Fruit fly (Drosophila melanogaster) whole organism, embryonic: ENCODE data around the gene Non3.
A peak's percentile ranks its signal among the peaks of the same experiment; 100 is the strongest.

Source experiments
- B-H2 ChIP-seq: fragments of 200-800 bp; sonication (Bioruptor generic); optimal IDR thresholded peaks from 2 replicates; lab custom pipeline; 2018; ENCODE audit warnings: missing biosample characterization, mild to moderate bottlenecking, missing genetic modification characterization
- BEAF-32 ChIP-seq: fragments of 200-800 bp; sonication (Bioruptor generic); optimal IDR thresholded peaks from 3 replicates; lab custom pipeline; 2017; ENCODE audit warnings: missing biosample characterization, missing genetic modification characterization, mild to moderate bottlenecking, moderate library complexity, missing genetic modification reagents
- C15 ChIP-seq: fragments of 200-800 bp; sonication (Bioruptor generic); IDR thresholded peaks from 3 replicates; pipeline ENCODE4 v1.3.6; 2022; ENCODE audit warnings: missing biosample characterization, missing genetic modification characterization
- CG12155 ChIP-seq: fragments of 200-800 bp; sonication (Bioruptor generic); optimal IDR thresholded peaks from 3 replicates; lab custom pipeline; 2016; ENCODE audit warnings: missing biosample characterization, missing genetic modification characterization
- CG12299 ChIP-seq: fragments of 200-800 bp; sonication (Bioruptor generic); optimal IDR thresholded peaks from 2 replicates; lab custom pipeline; 2018; ENCODE audit warnings: missing biosample characterization, mild to moderate bottlenecking, missing genetic modification characterization
- CG14014 ChIP-seq: fragments of 200-800 bp; sonication (Bioruptor generic); IDR thresholded peaks from 2 replicates; pipeline ENCODE4 v1.3.6; 2022; ENCODE audit warnings: missing biosample characterization, missing genetic modification characterization
- CG15601 ChIP-seq: fragments of 200-800 bp; sonication (Bioruptor generic); optimal IDR thresholded peaks from 3 replicates; lab custom pipeline; 2019; ENCODE audit warnings: missing biosample characterization, mild to moderate bottlenecking, missing genetic modification characterization, moderate library complexity
- CG16779 ChIP-seq: fragments of 200-800 bp; sonication (Bioruptor generic); IDR thresholded peaks from 2 replicates; pipeline ENCODE4 v1.3.6; 2022; ENCODE audit warnings: missing biosample characterization, missing genetic modification characterization
- CG18262 ChIP-seq: fragments of 200-800 bp; optimal IDR thresholded peaks from 3 replicates; lab custom pipeline; 2019; ENCODE audit warnings: missing biosample characterization, mild to moderate bottlenecking, missing genetic modification characterization, moderate library complexity
- CG1832 ChIP-seq: fragments of 200-800 bp; sonication (Bioruptor generic); optimal IDR thresholded peaks from 2 replicates; lab custom pipeline; 2017; ENCODE audit warnings: missing biosample characterization, mild to moderate bottlenecking, missing genetic modification characterization, inconsistent platforms
- CG31441 ChIP-seq: fragments of 200-800 bp; sonication (Bioruptor generic); IDR thresholded peaks from 2 replicates; pipeline ENCODE4 v1.3.6; 2022; ENCODE audit warnings: missing biosample characterization, missing genetic modification characterization
- CG32532 ChIP-seq: fragments of 200-800 bp; sonication (Bioruptor generic); IDR thresholded peaks from 2 replicates; pipeline ENCODE4 v1.3.6; 2022; ENCODE audit warnings: missing biosample characterization, missing genetic modification characterization
- CG34422 ChIP-seq: fragments of 200-800 bp; sonication (Bioruptor generic); IDR thresholded peaks from 3 replicates; pipeline ENCODE4 v1.3.6; 2022; ENCODE audit warnings: missing biosample characterization, missing genetic modification characterization
- CG3838 ChIP-seq: fragments of 200-800 bp; sonication (Bioruptor generic); optimal IDR thresholded peaks from 3 replicates; lab custom pipeline; 2016; ENCODE audit warnings: missing biosample characterization, missing genetic modification characterization
- CG4617 ChIP-seq: fragments of 200-800 bp; sonication (Bioruptor generic); optimal IDR thresholded peaks from 3 replicates; lab custom pipeline; 2016; ENCODE audit warnings: missing biosample characterization, missing genetic modification characterization, borderline replicate concordance
- CG5245 ChIP-seq: fragments of 200-800 bp; sonication (Bioruptor generic); optimal IDR thresholded peaks from 3 replicates; lab custom pipeline; 2016; ENCODE audit warnings: missing biosample characterization, missing genetic modification characterization
- CG7839 ChIP-seq: fragments of 200-800 bp; sonication (Bioruptor generic); optimal IDR thresholded peaks from 3 replicates; lab custom pipeline; 2018; ENCODE audit warnings: missing biosample characterization, mild to moderate bottlenecking, missing genetic modification characterization, moderate library complexity
- CkIIα-i1 ChIP-seq: fragments of 200-800 bp; sonication (Bioruptor generic); IDR thresholded peaks from 2 replicates; pipeline ENCODE4 v1.3.6; 2022; ENCODE audit warnings: missing biosample characterization, missing genetic modification characterization
- Dad ChIP-seq: fragments of 200-800 bp; sonication (Bioruptor generic); optimal IDR thresholded peaks from 3 replicates; lab custom pipeline; 2016; ENCODE audit warnings: missing biosample characterization, missing genetic modification characterization
- Fer1 ChIP-seq: fragments of 200-800 bp; sonication (Bioruptor generic); optimal IDR thresholded peaks from 2 replicates; lab custom pipeline; 2017; ENCODE audit warnings: missing biosample characterization, mild to moderate bottlenecking, missing genetic modification characterization
- HHEX ChIP-seq: fragments of 200-800 bp; sonication (Bioruptor generic); optimal IDR thresholded peaks from 3 replicates; lab custom pipeline; 2017; ENCODE audit warnings: missing biosample characterization, mild to moderate bottlenecking, missing genetic modification characterization, missing genetic modification reagents
- MTF-1 ChIP-seq: fragments of 200-800 bp; sonication (Bioruptor generic); optimal IDR thresholded peaks from 2 replicates; lab custom pipeline; 2018; ENCODE audit warnings: missing biosample characterization, mild to moderate bottlenecking, missing genetic modification characterization, borderline replicate concordance
- Mad ChIP-seq: fragments of 200-800 bp; sonication (Bioruptor generic); optimal IDR thresholded peaks from 2 replicates; lab custom pipeline; 2016; ENCODE audit warnings: missing biosample characterization, missing genetic modification characterization
- Neu2 ChIP-seq: fragments of 200-800 bp; sonication (Bioruptor generic); optimal IDR thresholded peaks from 3 replicates; lab custom pipeline; 2016; ENCODE audit warnings: missing biosample characterization, missing genetic modification characterization, borderline replicate concordance
- Poxn ChIP-seq: fragments of 200-800 bp; sonication (Bioruptor generic); IDR thresholded peaks from 2 replicates; pipeline ENCODE4 v1.3.6; 2022; ENCODE audit warnings: missing biosample characterization, missing genetic modification characterization
- Scr ChIP-seq: fragments of 200-800 bp; sonication (Bioruptor generic); IDR thresholded peaks from 2 replicates; pipeline ENCODE4 v1.3.6; 2022; ENCODE audit warnings: missing biosample characterization, missing genetic modification characterization; ENCODE audit not compliant: partially characterized antibody
- Stat92E ChIP-seq, 3 experiments: fragments of >200 bp in 2 of 3; fragments of 200-800 bp in 1 of 3; sonication (Bioruptor generic) in 1 of 3; optimal IDR thresholded peaks; 2 replicates each; lab custom pipeline; 2017 to 2019; ENCODE audit warnings: missing biosample characterization in 3 of 3, missing genetic modification characterization in 3 of 3, mild to moderate bottlenecking in 1 of 3, moderate library complexity in 1 of 3
- TFAM ChIP-seq: fragments of 200-800 bp; sonication (Bioruptor generic); optimal IDR thresholded peaks from 2 replicates; lab custom pipeline; 2017; ENCODE audit warnings: missing biosample characterization, missing genetic modification characterization, inconsistent platforms
- Taf1 ChIP-seq: fragments of 200-800 bp; sonication (Bioruptor generic); IDR thresholded peaks from 2 replicates; pipeline ENCODE4 v1.3.6; 2022; ENCODE audit warnings: missing biosample characterization, missing genetic modification characterization
- abd-A ChIP-seq: fragments of 200-800 bp; sonication (Bioruptor generic); optimal IDR thresholded peaks from 3 replicates; lab custom pipeline; 2019; ENCODE audit warnings: missing biosample characterization, mild to moderate bottlenecking, missing genetic modification characterization, moderate library complexity
- al ChIP-seq: fragments of 200-800 bp; sonication (Bioruptor generic); IDR thresholded peaks from 2 replicates; pipeline ENCODE4 v1.3.6; 2022; ENCODE audit warnings: missing biosample characterization, missing genetic modification characterization
- aop ChIP-seq: fragments of 200-800 bp; sonication (Bioruptor generic); IDR thresholded peaks from 2 replicates; pipeline ENCODE4 v1.3.6; 2022; ENCODE audit warnings: missing biosample characterization, missing genetic modification characterization
- bigmax ChIP-seq: fragments of 200-800 bp; sonication (Bioruptor generic); optimal IDR thresholded peaks from 2 replicates; lab custom pipeline; 2018; ENCODE audit warnings: missing biosample characterization, mild to moderate bottlenecking, missing genetic modification characterization
- emc ChIP-seq: fragments of 200-800 bp; sonication (Bioruptor generic); optimal IDR thresholded peaks from 2 replicates; lab custom pipeline; 2016; ENCODE audit warnings: missing biosample characterization, missing genetic modification characterization
- exex ChIP-seq: fragments of 200-800 bp; sonication (Bioruptor generic); optimal IDR thresholded peaks from 4 replicates; lab custom pipeline; 2018; ENCODE audit warnings: missing biosample characterization, mild to moderate bottlenecking, missing genetic modification characterization, moderate library complexity
- fd64A ChIP-seq: fragments of 200-800 bp; sonication (Bioruptor generic); optimal IDR thresholded peaks from 3 replicates; lab custom pipeline; 2018; ENCODE audit warnings: missing biosample characterization, mild to moderate bottlenecking, missing genetic modification characterization
- gro ChIP-seq: fragments of 200-800 bp; sonication (Bioruptor generic); optimal IDR thresholded peaks from 2 replicates; lab custom pipeline; 2016; ENCODE audit warnings: missing biosample characterization, missing genetic modification characterization
- h ChIP-seq: fragments of >200 bp; optimal IDR thresholded peaks from 2 replicates; lab custom pipeline; 2017
- her ChIP-seq: fragments of 200-800 bp; sonication (Bioruptor generic); optimal IDR thresholded peaks from 2 replicates; lab custom pipeline; 2016; ENCODE audit warnings: missing biosample characterization, missing genetic modification characterization
- insv ChIP-seq, 2 experiments: fragments of 200-800 bp; sonication (Bioruptor generic); optimal IDR thresholded peaks; 3 replicates each; lab custom pipeline; 2016 to 2018; ENCODE audit warnings: missing biosample characterization in 2 of 2, missing genetic modification characterization in 2 of 2
- mirr ChIP-seq: fragments of 200-800 bp; sonication (Bioruptor generic); optimal IDR thresholded peaks from 3 replicates; lab custom pipeline; 2018; ENCODE audit warnings: missing biosample characterization, mild to moderate bottlenecking, missing genetic modification characterization
- pho ChIP-seq: fragments of 200-800 bp; sonication (Bioruptor generic); optimal IDR thresholded peaks from 2 replicates; lab custom pipeline; 2016; ENCODE audit warnings: missing biosample characterization, missing genetic modification characterization
- slbo ChIP-seq: fragments of 200-800 bp; sonication (Bioruptor generic); IDR thresholded peaks from 2 replicates; pipeline ENCODE4 v1.3.6; 2022; ENCODE audit warnings: missing biosample characterization, missing genetic modification characterization
- sna ChIP-seq: fragments of 200-800 bp; sonication (Bioruptor generic); IDR thresholded peaks from 2 replicates; pipeline ENCODE4 v1.3.6; 2022; ENCODE audit warnings: missing biosample characterization, missing genetic modification characterization; ENCODE audit not compliant: partially characterized antibody
- tap ChIP-seq: fragments of 200-800 bp; optimal IDR thresholded peaks from 3 replicates; lab custom pipeline; 2019; ENCODE audit warnings: missing biosample characterization, mild to moderate bottlenecking, missing genetic modification characterization, moderate library complexity
- tgo ChIP-seq: fragments of 200-800 bp; sonication (Bioruptor generic); IDR thresholded peaks from 3 replicates; pipeline ENCODE4 v1.3.6; 2022; ENCODE audit warnings: missing biosample characterization, missing genetic modification characterization
- wek ChIP-seq: fragments of 200-800 bp; sonication (Bioruptor generic); optimal IDR thresholded peaks from 3 replicates; lab custom pipeline; 2018; ENCODE audit warnings: missing biosample characterization, mild to moderate bottlenecking, missing genetic modification characterization, moderate library complexity
- wor ChIP-seq: fragments of 200-800 bp; sonication (Bioruptor generic); IDR thresholded peaks from 2 replicates; pipeline ENCODE4 v1.3.6; 2022; ENCODE audit warnings: missing biosample characterization, missing genetic modification characterization
- zen ChIP-seq: fragments of 200-800 bp; sonication (Bioruptor generic); optimal IDR thresholded peaks from 3 replicates; lab custom pipeline; 2018; ENCODE audit warnings: missing biosample characterization, mild to moderate bottlenecking, missing genetic modification characterization, moderate library complexity
- zen2 ChIP-seq: fragments of 200-800 bp; sonication (Bioruptor generic); IDR thresholded peaks from 3 replicates; pipeline ENCODE4 v1.3.6; 2022; ENCODE audit warnings: missing biosample characterization, missing genetic modification characterization; ENCODE audit not compliant: partially characterized antibody

Non3 gene

DNA sequence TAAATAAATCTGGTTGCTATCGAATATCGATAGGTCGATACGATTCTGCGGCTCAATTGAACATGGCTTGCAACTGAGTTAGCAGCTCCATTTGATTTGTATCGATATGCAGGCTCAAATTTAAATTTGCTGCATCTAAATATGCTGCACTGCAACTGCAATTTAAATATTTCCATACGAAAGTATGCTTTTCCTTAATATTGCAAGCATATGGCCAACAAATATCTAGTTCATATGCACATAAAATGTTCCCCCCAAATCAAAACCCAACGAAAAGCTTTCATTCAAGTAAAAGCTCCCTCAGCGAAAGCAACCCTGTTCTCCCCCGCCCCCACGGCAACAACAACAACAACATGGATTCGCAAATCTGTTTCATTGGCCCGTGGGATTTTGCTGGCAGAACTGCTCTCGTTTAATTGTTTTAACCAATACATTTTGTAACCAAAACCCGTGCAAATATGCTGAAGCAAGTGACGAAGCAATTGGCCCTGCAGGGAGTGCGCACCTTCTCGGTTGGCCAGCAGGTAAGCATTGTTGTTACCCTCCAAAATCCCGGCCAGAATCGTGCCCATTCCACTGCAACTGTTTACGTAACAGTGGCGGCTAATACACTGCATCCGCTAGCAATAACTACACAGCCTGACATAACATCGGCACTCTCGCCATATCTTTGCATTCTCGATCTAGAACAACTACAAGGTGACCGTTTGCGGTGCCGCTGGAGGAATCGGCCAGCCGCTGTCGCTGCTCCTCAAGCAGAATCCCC lies 2.7 kb downstream of the Non3 start, which contains the start of the genes CG7168 and Mdh2 (continued):
- TF ChIP-seq zen2 (GFP tag; lab: Robert Waterston, UW) (peak; percentile 67; the same call in 2 of the 3 replicates), CG16779 (no peak), gro (GFP tag; lab: Kevin White, UChicago) (no peak), MTF-1 (GFP tag; lab: Kevin White, UChicago) (no peak), CG5245 (GFP tag; lab: Kevin White, UChicago) (no peak), HHEX (GFP tag; lab: Kevin White, UChicago) (no peak), CG12155 (GFP tag; lab: Kevin White, UChicago) (no peak), CG12299 (tag; lab: Kevin White, UChicago) (no peak), tap (no peak), zen (tag; lab: Kevin White, UChicago) (no peak), CG3838 (no peak), TFAM (GFP tag; lab: Kevin White, UChicago) (no peak), Poxn (no peak), CG7839 (tag; lab: Kevin White, UChicago) (no peak), bigmax (GFP tag; lab: Kevin White, UChicago) (no peak), CG34422 (GFP tag; lab: Robert Waterston, UW) (no peak), CG18262 (tag; lab: Kevin White, UChicago) (no peak), CG32532 (GFP tag; lab: Robert Waterston, UW) (no peak), her (GFP tag; lab: Kevin White, UChicago) (no peak), BEAF-32 (GFP tag; lab: Kevin White, UChicago) (peak; percentile 81), C15 (GFP tag; lab: Robert Waterston, UW) (no peak), CG31441 (GFP tag; lab: Robert Waterston, UW) (no peak), CG1832 (GFP tag; lab: Kevin White, UChicago) (no peak), CG14014 (GFP tag; lab: Robert Waterston, UW) (no peak), fd64A (GFP tag; lab: Kevin White, UChicago) (no peak), abd-A (tag; lab: Kevin White, UChicago) (no peak), wor (GFP tag; lab: Robert Waterston, UW) (no peak), exex (tag; lab: Kevin White, UChicago) (no peak), mirr (GFP tag; lab: Kevin White, UChicago) (peak; percentile 21), Fer1 (GFP tag; lab: Kevin White, UChicago) (peak; percentile 3), pho (no peak), sna (GFP tag; lab: Robert Waterston, UW) (peak; percentile 77; the same call in 1 of the 2 replicates), CG4617 (GFP tag; lab: Kevin White, UChicago) (peak; percentile 30), CkIIα-i1 (GFP tag; lab: Robert Waterston, UW) (no peak), aop (no peak), CG15601 (tag; lab: Kevin White, UChicago) (peak; percentile 15), Taf1 (GFP tag; lab: Robert Waterston, UW) (no peak), Stat92E (GFP tag; optimal IDR thresholded peaks at IDR 0.05; lab: Kevin White, UChicago) (no peak), Dad (GFP tag; lab: Kevin White, UChicago) (no peak), Mad (GFP tag; lab: Kevin White, UChicago) (no peak), B-H2 (GFP tag; lab: Kevin White, UChicago) (no peak), wek (GFP tag; lab: Kevin White, UChicago) (no peak), h (lab: Kevin White, UChicago) (no peak), emc (GFP tag; lab: Kevin White, UChicago) (no peak), Neu2 (GFP tag; lab: Kevin White, UChicago) (no peak), slbo (no peak), al (GFP tag; lab: Robert Waterston, UW) (no peak), tgo (GFP tag; lab: Robert Waterston, UW) (no peak), insv (GFP tag; optimal IDR thresholded peaks at IDR 0.05; lab: Kevin White, UChicago) (no peak), Scr (peak; percentile 84)
